Worm (Caenorhabditis elegans): ENCODE measurements around the gene C26E1.2.

DNA sequence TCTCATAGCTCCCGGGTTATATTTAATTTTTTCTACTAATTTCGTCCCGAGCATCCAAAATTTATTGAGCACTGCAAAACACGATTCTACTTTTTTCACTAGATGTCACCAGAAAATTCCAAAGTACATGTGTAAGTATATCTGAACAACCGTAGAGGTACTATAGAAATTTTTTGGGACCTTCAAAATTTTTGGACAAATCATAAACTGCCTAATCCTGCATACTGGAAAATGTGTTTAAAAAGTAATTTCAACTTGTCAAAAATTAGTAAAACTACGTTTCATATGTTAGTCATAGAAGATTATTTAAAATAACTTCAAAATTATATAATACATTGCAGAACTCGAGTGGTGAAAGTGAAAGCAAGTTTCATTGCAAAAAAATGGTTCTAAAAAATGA is 18.4 kb upstream of the C26E1.2 start:
- TF ChIP-seq elt-1 (tag; optimal IDR thresholded peaks at IDR 0.05) (no peak), nhr-77 (tag; optimal IDR thresholded peaks at IDR 0.05) (no peak), lin-15B (tag; optimal IDR thresholded peaks at IDR 0.05) (no peak), nhr-28 (tag; optimal IDR thresholded peaks at IDR 0.05) (no peak), nhr-12 (tag; optimal IDR thresholded peaks at IDR 0.05) (no peak), eor-1 (tag; optimal IDR thresholded peaks at IDR 0.05) (no peak)
